Worm (Caenorhabditis elegans): ENCODE results near the gene R02D5.24.

The R02D5.24 gene

ce11 chrV:14481401-14481800, 19.7 kb upstream of the R02D5.24 start, which contains the start of gene R02D5.7:
TSS of gene R02D5.7 (minus strand) at chrV:14481501.
- TF ChIP-seq zip-5 (tag; optimal IDR thresholded peaks at IDR 0.05), result no peak
- TF ChIP-seq hlh-8 (tag; optimal IDR thresholded peaks at IDR 0.05), result no peak
- no peak for TF ChIP-seq ceh-34 (tag; optimal IDR thresholded peaks at IDR 0.05)

ce11 chrV:14481987-14482386, 19.2 kb upstream of the R02D5.24 start, which contains the start of gene R02D5.10:
TSS of gene R02D5.10 (plus strand) at chrV:14482287.
- TF ChIP-seq hlh-30 (tag; optimal IDR thresholded peaks at IDR 0.05; ENCODE audit: insufficient read depth) (no peak), rnt-1 (tag; optimal IDR thresholded peaks at IDR 0.05) (no peak), madf-2 (tag; optimal IDR thresholded peaks at IDR 0.05) (no peak), ref-2 (tag; optimal IDR thresholded peaks at IDR 0.05) (no peak), unc-3 (GFP tag; conservative IDR thresholded peaks at IDR 0.05) (no peak), unc-3 (tag; optimal IDR thresholded peaks at IDR 0.05) (no peak), nhr-232 (tag; optimal IDR thresholded peaks at IDR 0.05) (no peak), eyg-1 (tag; optimal IDR thresholded peaks at IDR 0.05) (no peak), ama-1 (optimal IDR thresholded peaks at IDR 0.05) (no peak), C38D4.7 (GFP tag; optimal IDR thresholded peaks at IDR 0.05) (no peak), sdc-2 (tag; optimal IDR thresholded peaks at IDR 0.05) (no peak), ceh-24 (tag; optimal IDR thresholded peaks at IDR 0.05) (no peak), dmd-4 (tag; optimal IDR thresholded peaks at IDR 0.05; ENCODE audit: borderline replicate concordance) (no peak), unc-86 (tag; optimal IDR thresholded peaks at IDR 0.05) (no peak), npax-4 (tag; optimal IDR thresholded peaks at IDR 0.05) (no peak), tbx-2 (tag; optimal IDR thresholded peaks at IDR 0.05) (no peak), odd-2 (tag; optimal IDR thresholded peaks at IDR 0.05) (no peak), pha-2 (tag; optimal IDR thresholded peaks at IDR 0.05) (no peak), dve-1 (tag; optimal IDR thresholded peaks at IDR 0.05) (no peak), pax-1 (tag; optimal IDR thresholded peaks at IDR 0.05) (no peak)

ce11 chrV:14482728-14483210, 18.4 kb upstream of the R02D5.24 start, which contains the start of gene R02D5.3:
TSS of gene R02D5.3 (plus strand) at chrV:14483160.
- TF ChIP-seq elt-4 (tag; optimal IDR thresholded peaks at IDR 0.05), result no peak
- TF ChIP-seq ama-1 (optimal IDR thresholded peaks at IDR 0.05), result no peak
- no peak for TF ChIP-seq syd-9 (tag; optimal IDR thresholded peaks at IDR 0.05)
- TF ChIP-seq sox-2 (GFP tag; IDR thresholded peaks at IDR 0.05), result no peak
- no peak for TF ChIP-seq K02D7.2 (tag; optimal IDR thresholded peaks at IDR 0.05)
- no peak for TF ChIP-seq ets-4 (tag; optimal IDR thresholded peaks at IDR 0.05)
- no peak for TF ChIP-seq dve-1 (tag; optimal IDR thresholded peaks at IDR 0.05)
- no peak for TF ChIP-seq tbx-7 (tag; optimal IDR thresholded peaks at IDR 0.05)
- TF ChIP-seq lim-6 (tag; optimal IDR thresholded peaks at IDR 0.05), result no peak
- TF ChIP-seq hlh-30 (tag; optimal IDR thresholded peaks at IDR 0.05; ENCODE audit: insufficient read depth), result no peak
- no peak for TF ChIP-seq nhr-232 (tag; optimal IDR thresholded peaks at IDR 0.05)
- no peak for TF ChIP-seq ceh-6 (GFP tag; optimal IDR thresholded peaks at IDR 0.05)
- TF ChIP-seq hlh-15 (tag; optimal IDR thresholded peaks at IDR 0.05), result no peak
- TF ChIP-seq T23F11.4 (GFP tag; optimal IDR thresholded peaks at IDR 0.05), result no peak
- TF ChIP-seq ceh-22 (tag; optimal IDR thresholded peaks at IDR 0.05), result no peak

- TF ChIP-seq pat-9 (tag; optimal IDR thresholded peaks at IDR 0.05) (no peak), gmeb-2 (tag; optimal IDR thresholded peaks at IDR 0.05) (no peak), hlh-15 (tag; optimal IDR thresholded peaks at IDR 0.05) (no peak), C08G9.2 (tag; optimal IDR thresholded peaks at IDR 0.05) (no peak), sox-2 (GFP tag; IDR thresholded peaks at IDR 0.05) (no peak), ets-4 (tag; optimal IDR thresholded peaks at IDR 0.05) (no peak), hlh-8 (tag; optimal IDR thresholded peaks at IDR 0.05) (no peak), pax-1 (tag; optimal IDR thresholded peaks at IDR 0.05) (no peak), madf-2 (tag; optimal IDR thresholded peaks at IDR 0.05) (no peak), ztf-16 (tag; optimal IDR thresholded peaks at IDR 0.05) (no peak), odd-2 (tag; optimal IDR thresholded peaks at IDR 0.05) (no peak), hlh-13 (GFP tag; optimal IDR thresholded peaks at IDR 0.05) (no peak), sdc-2 (tag; optimal IDR thresholded peaks at IDR 0.05) (no peak), Y22D7AL.16 (tag; optimal IDR thresholded peaks at IDR 0.05) (no peak)
Measured at ce11 chrV:14484582-14484981, 16.6 kb upstream of the R02D5.24 start, which contains the start of gene R02D5.4. TSS of gene R02D5.4 (minus strand) at chrV:14484682.
